Fruit fly (Drosophila melanogaster) whole organism, prepupa: ENCODE results near the gene RpL6.
A peak's percentile ranks its signal among the peaks of the same experiment; 100 is the strongest.

ENCODE experiments used
- Blimp-1 ChIP-seq: fragments of 200-800 bp; sonication (Bioruptor generic); optimal IDR thresholded peaks from 3 replicates; lab custom pipeline; 2017; ENCODE audit warnings: missing biosample characterization, missing genetic modification characterization, mild to moderate bottlenecking, moderate library complexity, missing genetic modification reagents
- CG10631 ChIP-seq: fragments of 200-800 bp; sonication (Bioruptor generic); optimal IDR thresholded peaks from 2 replicates; lab custom pipeline; 2016; ENCODE audit warnings: missing biosample characterization, missing genetic modification characterization
- CG10669 ChIP-seq: fragments of 200-800 bp; sonication (Bioruptor generic); optimal IDR thresholded peaks from 3 replicates; lab custom pipeline; 2018; ENCODE audit warnings: missing biosample characterization, mild to moderate bottlenecking, missing genetic modification characterization, moderate library complexity
- CG11294 ChIP-seq: fragments of 200-800 bp; sonication (Bioruptor generic); IDR thresholded peaks from 2 replicates; pipeline ENCODE4 v1.3.6; 2022; ENCODE audit warnings: missing biosample characterization, missing genetic modification characterization
- CG11762 ChIP-seq: fragments of 200-800 bp; sonication (Bioruptor generic); optimal IDR thresholded peaks from 3 replicates; lab custom pipeline; 2016; ENCODE audit warnings: missing biosample characterization, missing genetic modification characterization; ENCODE audit not compliant: insufficient read depth
- CG11902 ChIP-seq: fragments of 200-800 bp; sonication (Bioruptor generic); optimal IDR thresholded peaks from 3 replicates; lab custom pipeline; 2016; ENCODE audit warnings: missing biosample characterization, missing genetic modification characterization
- CG15336 ChIP-seq: fragments of 200-800 bp; sonication (Bioruptor generic); IDR thresholded peaks from 2 replicates; pipeline ENCODE4 v1.3.6; 2022; ENCODE audit warnings: missing biosample characterization, missing genetic modification characterization
- CG3032 ChIP-seq: fragments of 200-800 bp; optimal IDR thresholded peaks from 2 replicates; lab custom pipeline; 2019; ENCODE audit warnings: missing biosample characterization, mild to moderate bottlenecking, missing genetic modification characterization, moderate library complexity
- CG31627 ChIP-seq: fragments of 200-800 bp; sonication (Bioruptor generic); optimal IDR thresholded peaks from 3 replicates; lab custom pipeline; 2016; ENCODE audit warnings: missing biosample characterization, missing genetic modification characterization
- CG32006 ChIP-seq: fragments of 200-800 bp; sonication (Bioruptor generic); optimal IDR thresholded peaks from 3 replicates; lab custom pipeline; 2017; ENCODE audit warnings: missing biosample characterization, mild to moderate bottlenecking, missing genetic modification characterization
- CG34406 ChIP-seq: fragments of 200-800 bp; sonication (Bioruptor generic); optimal IDR thresholded peaks from 3 replicates; lab custom pipeline; 2016; ENCODE audit warnings: missing biosample characterization, missing genetic modification characterization
- CG3919 ChIP-seq: fragments of 200-800 bp; sonication (Bioruptor generic); optimal IDR thresholded peaks from 3 replicates; lab custom pipeline; 2016; ENCODE audit warnings: missing biosample characterization, missing genetic modification characterization
- CG6163 ChIP-seq: fragments of 200-800 bp; sonication (Bioruptor generic); IDR thresholded peaks from 3 replicates; pipeline ENCODE4 v1.3.6; 2022; ENCODE audit warnings: missing biosample characterization, missing genetic modification characterization
- CG6276 ChIP-seq: fragments of 200-800 bp; sonication (Bioruptor generic); optimal IDR thresholded peaks from 2 replicates; lab custom pipeline; 2017; ENCODE audit warnings: missing biosample characterization, mild to moderate bottlenecking, missing genetic modification characterization
- CG6792 ChIP-seq: fragments of 200-800 bp; sonication (Bioruptor generic); optimal IDR thresholded peaks from 3 replicates; lab custom pipeline; 2016; ENCODE audit warnings: missing biosample characterization, missing genetic modification characterization
- CG7368 ChIP-seq: fragments of 200-800 bp; sonication (Bioruptor generic); optimal IDR thresholded peaks from 3 replicates; lab custom pipeline; 2016; ENCODE audit warnings: missing biosample characterization, missing genetic modification characterization
- CG8119 ChIP-seq: fragments of 200-800 bp; sonication (Bioruptor generic); IDR thresholded peaks from 3 replicates; pipeline ENCODE4 v1.3.6; 2022; ENCODE audit warnings: missing biosample characterization, missing genetic modification characterization
- Eip75B ChIP-seq: fragments of 200-800 bp; sonication (Bioruptor generic); optimal IDR thresholded peaks from 3 replicates; lab custom pipeline; 2016; ENCODE audit warnings: missing biosample characterization, missing genetic modification characterization
- Eip78C ChIP-seq: fragments of 200-800 bp; sonication (Bioruptor generic); peaks from one replicate; lab custom pipeline; 2016; ENCODE audit warnings: missing biosample characterization, missing genetic modification characterization
- Ets21C ChIP-seq: fragments of 200-800 bp; sonication (Bioruptor generic); optimal IDR thresholded peaks from 3 replicates; lab custom pipeline; 2016; ENCODE audit warnings: missing biosample characterization, missing genetic modification characterization
- Gug ChIP-seq: fragments of 200-800 bp; sonication (Bioruptor generic); IDR thresholded peaks from 2 replicates; pipeline ENCODE4 v1.3.6; 2022; ENCODE audit warnings: missing biosample characterization, missing genetic modification characterization
- Hr38 ChIP-seq: sonication (Bioruptor generic); optimal IDR thresholded peaks from 2 replicates; lab custom pipeline; 2016; ENCODE audit warnings: missing biosample characterization, missing genetic modification characterization
- Hr4 ChIP-seq: fragments of 200-800 bp; sonication (Bioruptor generic); optimal IDR thresholded peaks from 3 replicates; lab custom pipeline; 2016; ENCODE audit warnings: missing biosample characterization, missing genetic modification characterization
- Lpt ChIP-seq: fragments of 200-800 bp; sonication (Bioruptor generic); optimal IDR thresholded peaks from 3 replicates; lab custom pipeline; 2016; ENCODE audit warnings: missing biosample characterization, missing genetic modification characterization
- Met ChIP-seq: fragments of 200-800 bp; sonication (Bioruptor generic); optimal IDR thresholded peaks from 3 replicates; lab custom pipeline; 2016; ENCODE audit warnings: missing biosample characterization, missing genetic modification characterization
- Sox102F ChIP-seq: fragments of 200-800 bp; sonication (Bioruptor generic); optimal IDR thresholded peaks from 2 replicates; lab custom pipeline; 2016; ENCODE audit warnings: missing biosample characterization, mild to moderate bottlenecking, missing genetic modification characterization
- achi ChIP-seq: fragments of 200-800 bp; sonication (Bioruptor generic); optimal IDR thresholded peaks from 3 replicates; lab custom pipeline; 2016; ENCODE audit warnings: missing biosample characterization, missing genetic modification characterization
- acj6 ChIP-seq: fragments of 200-800 bp; sonication (Bioruptor generic); optimal IDR thresholded peaks from 3 replicates; lab custom pipeline; 2016; ENCODE audit warnings: missing biosample characterization, missing genetic modification characterization
- eg ChIP-seq: fragments of 200-800 bp; sonication (Bioruptor generic); IDR thresholded peaks from 3 replicates; pipeline ENCODE4 v1.3.6; 2022; ENCODE audit warnings: missing biosample characterization, missing genetic modification characterization
- esn ChIP-seq: fragments of 200-800 bp; sonication (Bioruptor generic); optimal IDR thresholded peaks from 2 replicates; lab custom pipeline; 2016; ENCODE audit warnings: missing biosample characterization, mild to moderate bottlenecking, missing genetic modification characterization, moderate library complexity
- net ChIP-seq: fragments of 200-800 bp; sonication (Bioruptor generic); optimal IDR thresholded peaks from 3 replicates; lab custom pipeline; 2016; ENCODE audit warnings: missing biosample characterization, missing genetic modification characterization
- pdm3 ChIP-seq: fragments of 200-800 bp; sonication (Bioruptor generic); optimal IDR thresholded peaks from 3 replicates; lab custom pipeline; 2016; ENCODE audit warnings: missing biosample characterization, missing genetic modification characterization
- salr ChIP-seq, 2 experiments: fragments of 200-800 bp; sonication (Bioruptor generic); optimal IDR thresholded peaks; 3 replicates each; lab custom pipeline; 2016 to 2018; ENCODE audit warnings: missing biosample characterization in 2 of 2, missing genetic modification characterization in 2 of 2, mild to moderate bottlenecking in 1 of 2
- spab ChIP-seq: fragments of 200-800 bp; sonication (Bioruptor generic); optimal IDR thresholded peaks from 2 replicates; lab custom pipeline; 2017; ENCODE audit warnings: missing biosample characterization, mild to moderate bottlenecking, missing genetic modification characterization, missing genetic modification reagents
- svp ChIP-seq: fragments of 200-800 bp; sonication (Bioruptor generic); peaks from one replicate; lab custom pipeline; 2016; ENCODE audit warnings: missing biosample characterization, missing genetic modification characterization
- topi ChIP-seq: fragments of 200-800 bp; sonication (Bioruptor generic); optimal IDR thresholded peaks from 3 replicates; lab custom pipeline; 2016; ENCODE audit warnings: missing biosample characterization, missing genetic modification characterization

Gene RpL6

DNA sequence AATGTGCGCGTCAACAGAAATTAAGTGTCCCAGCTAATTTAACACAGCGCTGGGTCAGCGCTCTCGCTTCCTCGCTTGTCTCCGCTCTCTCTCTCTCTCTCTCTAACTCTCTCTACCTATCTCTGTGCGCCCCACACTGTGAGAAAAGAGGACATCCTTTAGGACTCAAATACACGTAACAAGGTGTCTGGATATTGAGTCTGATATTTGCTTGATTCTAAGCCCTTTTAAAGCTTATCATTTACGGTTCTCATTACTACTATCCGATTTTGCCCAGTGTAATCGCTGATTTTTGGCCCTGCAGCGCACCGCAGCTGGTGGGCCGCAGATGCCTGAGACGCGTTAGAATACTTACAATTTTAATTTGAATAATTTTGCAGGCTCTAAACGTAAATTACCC is 40.5 kb upstream of the RpL6 start (continued):
- TF ChIP-seq Gug (GFP tag; lab: Robert Waterston, UW), result no peak
- TF ChIP-seq net (GFP tag; lab: Kevin White, UChicago), result no peak
- TF ChIP-seq CG15336 (GFP tag; lab: Robert Waterston, UW), result peak; percentile 35; the same call in 1 of the 2 replicates
- TF ChIP-seq CG10631 (GFP tag; lab: Kevin White, UChicago), result no peak
- TF ChIP-seq CG6792 (GFP tag; lab: Kevin White, UChicago), result no peak
- TF ChIP-seq Eip78C, result peak; percentile 36
- TF ChIP-seq CG11902, result no peak

DNA sequence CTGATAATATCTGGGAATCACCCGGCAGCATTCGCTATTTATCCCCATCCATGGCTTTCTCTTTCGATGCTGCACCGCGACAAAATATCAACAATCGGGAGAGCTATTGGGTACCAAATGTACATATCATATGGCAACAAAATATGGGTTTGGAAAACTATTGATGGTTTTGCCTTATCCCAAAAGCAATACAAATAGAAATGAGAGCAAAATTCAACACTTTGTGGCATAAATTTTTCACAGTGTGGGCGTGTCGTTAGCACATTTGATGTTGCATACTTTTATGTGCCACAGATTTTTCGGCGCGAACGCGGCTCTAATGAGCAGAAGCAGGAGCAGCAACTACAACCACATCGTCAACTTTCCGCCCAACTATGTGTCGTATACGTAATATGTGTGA is 36.3 kb upstream of the RpL6 start:
- TF ChIP-seq Eip78C (peak; percentile 42), Hr38 (GFP tag; lab: Kevin White, UChicago) (no peak), CG15336 (GFP tag; lab: Robert Waterston, UW) (0 out of 2 replicates have a peak, but pooled peaks have one; percentile 18), Hr4 (peak; percentile 41), CG32006 (peak; percentile 30)

dm6 chr3R:31630376-31630775 is 34.4 kb upstream of the RpL6 start:
- TF ChIP-seq Eip78C, result peak; percentile 35
- TF ChIP-seq CG3919 (GFP tag; lab: Kevin White, UChicago), result peak; percentile 5
- no peak for TF ChIP-seq CG11762 (GFP tag; lab: Kevin White, UChicago)
- TF ChIP-seq svp (GFP tag; lab: Kevin White, UChicago), result peak; percentile 39
- TF ChIP-seq, all 60 proteins: peak for 3

- TF ChIP-seq Met, result no peak
- TF ChIP-seq esn (GFP tag; lab: Kevin White, UChicago), result no peak
- peak; percentile 21 for TF ChIP-seq pdm3
- no peak for TF ChIP-seq acj6 (GFP tag; lab: Kevin White, UChicago)
- TF ChIP-seq svp (GFP tag; lab: Kevin White, UChicago), result peak; percentile 68
- TF ChIP-seq salr (GFP tag; optimal IDR thresholded peaks at IDR 0.05; lab: Kevin White, UChicago), result peak in 1 of 2 experiments; percentile 1
- peak; percentile 24 for TF ChIP-seq CG10631 (GFP tag; lab: Kevin White, UChicago)
- no peak for TF ChIP-seq Blimp-1 (GFP tag; lab: Kevin White, UChicago)
- TF ChIP-seq spab (GFP tag; lab: Kevin White, UChicago), result no peak
- no peak for TF ChIP-seq Sox102F (GFP tag; lab: Kevin White, UChicago)
- no peak for TF ChIP-seq Ets21C (GFP tag; lab: Kevin White, UChicago)
- TF ChIP-seq CG8119, result peak; percentile 71
- TF ChIP-seq CG6276 (GFP tag; lab: Kevin White, UChicago), result peak; percentile 6
- TF ChIP-seq CG32006, result peak; percentile 60
- peak; percentile 13 for TF ChIP-seq CG3919 (GFP tag; lab: Kevin White, UChicago)
- no peak for TF ChIP-seq CG10669 (GFP tag; lab: Kevin White, UChicago)
- no peak for TF ChIP-seq topi (GFP tag; lab: Kevin White, UChicago)
- no peak for TF ChIP-seq net (GFP tag; lab: Kevin White, UChicago)
- TF ChIP-seq CG34406 (GFP tag; lab: Kevin White, UChicago), result no peak
- TF ChIP-seq CG31627 (GFP tag; lab: Kevin White, UChicago), result no peak
- no peak for TF ChIP-seq Eip75B (GFP tag; lab: Kevin White, UChicago)
- TF ChIP-seq eg (GFP tag; lab: Robert Waterston, UW), result peak; percentile 66; the same call in 2 of the 3 replicates
- TF ChIP-seq CG7368 (GFP tag; lab: Kevin White, UChicago), result no peak
- peak; percentile 69 for TF ChIP-seq Hr4
- no peak for TF ChIP-seq CG11294
- peak; percentile 39 for TF ChIP-seq Lpt (GFP tag; lab: Kevin White, UChicago)
- TF ChIP-seq CG6163 (GFP tag; lab: Robert Waterston, UW), result peak; percentile 55; the same call in 2 of the 3 replicates
- TF ChIP-seq CG3032 (tag; lab: Kevin White, UChicago), result no peak
- peak; percentile 64 for TF ChIP-seq CG15336 (GFP tag; lab: Robert Waterston, UW)
- no peak for TF ChIP-seq CG6792 (GFP tag; lab: Kevin White, UChicago)
- peak; percentile 56 for TF ChIP-seq Gug (GFP tag; lab: Robert Waterston, UW)
- TF ChIP-seq achi, result peak; percentile 0
- TF ChIP-seq Eip78C, result peak; percentile 69
Observed at dm6 chr3R:31627186-31627585, 31.2 kb upstream of the RpL6 start.
